Worm (Caenorhabditis elegans) whole organism, L2 larva: ENCODE measurements around the gene Y60A9.3.
A peak's percentile ranks its signal among the peaks of the same experiment; 100 is the strongest.

Experiments used
- C34F6.9 ChIP-seq: fragments of 150-350 bp; optimal IDR thresholded peaks from 2 replicates; lab custom pipeline; 2014; ENCODE audit warnings: missing biosample characterization, missing genetic modification characterization
- F13H6.1 ChIP-seq: sonication (generic microtip); optimal IDR thresholded peaks from 2 replicates; lab custom pipeline; 2016; ENCODE audit warnings: missing genetic modification characterization, missing compliant biosample characterization
- R02D3.7 ChIP-seq: fragments of 150-350 bp; optimal IDR thresholded peaks from 2 replicates; lab custom pipeline; 2014; ENCODE audit warnings: missing biosample characterization, missing genetic modification characterization
- Y55F3AM.14 ChIP-seq: fragments of 200-800 bp; sonication (Bioruptor generic); optimal IDR thresholded peaks from 2 replicates; lab custom pipeline; 2018; ENCODE audit warnings: mild to moderate bottlenecking, missing genetic modification characterization, missing compliant biosample characterization
- ZK546.5 ChIP-seq: sonication (generic microtip); optimal IDR thresholded peaks from 2 replicates; lab custom pipeline; 2017; ENCODE audit warnings: missing biosample characterization, missing genetic modification characterization
- alr-1 ChIP-seq: fragments of 150-350 bp; optimal IDR thresholded peaks from 2 replicates; lab custom pipeline; 2014; ENCODE audit warnings: missing biosample characterization, missing genetic modification characterization
- aly-2 ChIP-seq: fragments of 150-350 bp; optimal IDR thresholded peaks from 2 replicates; lab custom pipeline; 2014; ENCODE audit warnings: missing biosample characterization, missing genetic modification characterization
- ama-1 ChIP-seq: fragments of 150-350 bp; optimal IDR thresholded peaks from 2 replicates; lab custom pipeline; 2018; ENCODE audit warnings: inconsistent platforms
- blmp-1 ChIP-seq: sonication (generic microtip); optimal IDR thresholded peaks from 2 replicates; lab custom pipeline; 2017; ENCODE audit warnings: missing genetic modification characterization, mild to moderate bottlenecking, missing compliant biosample characterization, antibody characterized with exemption, moderate library complexity; ENCODE audit not compliant: insufficient read depth
- ceh-82 ChIP-seq: fragments of 150-350 bp; optimal IDR thresholded peaks from 2 replicates; lab custom pipeline; 2014; ENCODE audit warnings: missing biosample characterization, missing genetic modification characterization
- crh-2 ChIP-seq: sonication (generic microtip); optimal IDR thresholded peaks from 2 replicates; lab custom pipeline; 2017; ENCODE audit warnings: missing biosample characterization, missing genetic modification characterization
- dmd-4 ChIP-seq: sonication (generic microtip); optimal IDR thresholded peaks from 2 replicates; lab custom pipeline; 2017; ENCODE audit warnings: missing biosample characterization, missing genetic modification characterization
- egl-27 ChIP-seq: sonication (generic microtip); optimal IDR thresholded peaks from 3 replicates; lab custom pipeline; 2017; ENCODE audit warnings: missing biosample characterization, missing genetic modification reagents, missing genetic modification characterization
- elt-1 ChIP-seq: fragments of 150-350 bp; optimal IDR thresholded peaks from 2 replicates; lab custom pipeline; 2014; ENCODE audit warnings: missing biosample characterization, missing genetic modification characterization
- gmeb-1 ChIP-seq: fragments of 150-350 bp; optimal IDR thresholded peaks from 2 replicates; lab custom pipeline; 2014; ENCODE audit warnings: missing biosample characterization, missing genetic modification characterization
- lin-11 ChIP-seq: fragments of 150-350 bp; sonication (generic microtip); optimal IDR thresholded peaks from 2 replicates; lab custom pipeline; 2014; ENCODE audit warnings: missing biosample characterization, missing genetic modification characterization, inconsistent platforms, mixed read lengths
- lin-39 ChIP-seq: fragments of 150-350 bp; optimal IDR thresholded peaks from 2 replicates; lab custom pipeline; 2014; ENCODE audit warnings: missing biosample characterization, missing genetic modification reagents, missing genetic modification characterization
- lsy-2 ChIP-seq, 2 experiments: fragments of 150-350 bp in 1 of 2; sonication (generic microtip) in 1 of 2; optimal IDR thresholded peaks; 2 replicates each; lab custom pipeline; 2014 to 2017; ENCODE audit warnings: missing biosample characterization in 2 of 2, missing genetic modification characterization in 2 of 2
- mab-5 ChIP-seq: fragments of 150-350 bp; optimal IDR thresholded peaks from 2 replicates; lab custom pipeline; 2014; ENCODE audit warnings: missing biosample characterization, missing genetic modification characterization
- mdl-1 ChIP-seq, 2 experiments: fragments of 150-350 bp in 1 of 2; sonication (generic microtip) in 1 of 2; optimal IDR thresholded peaks; 2 replicates each; lab custom pipeline; 2017; ENCODE audit warnings: missing biosample characterization in 2 of 2, missing genetic modification characterization in 2 of 2
- nhr-10 ChIP-seq: sonication (generic microtip); optimal IDR thresholded peaks from 2 replicates; lab custom pipeline; 2017; ENCODE audit warnings: missing biosample characterization, missing genetic modification characterization
- nhr-12 ChIP-seq: fragments of 150-350 bp; optimal IDR thresholded peaks from 2 replicates; lab custom pipeline; 2014; ENCODE audit warnings: missing biosample characterization, missing genetic modification characterization
- nhr-21 ChIP-seq: fragments of 150-350 bp; optimal IDR thresholded peaks from 2 replicates; lab custom pipeline; 2014; ENCODE audit warnings: missing biosample characterization, missing genetic modification characterization
- nhr-23 ChIP-seq: fragments of 150-350 bp; optimal IDR thresholded peaks from 2 replicates; lab custom pipeline; 2014; ENCODE audit warnings: missing biosample characterization, missing genetic modification reagents, missing genetic modification characterization
- nhr-237 ChIP-seq: fragments of 150-350 bp; optimal IDR thresholded peaks from 2 replicates; lab custom pipeline; 2014; ENCODE audit warnings: missing biosample characterization, missing genetic modification characterization
- nhr-25 ChIP-seq: fragments of 150-350 bp; sonication (generic microtip); optimal IDR thresholded peaks from 3 replicates; lab custom pipeline; 2014; ENCODE audit warnings: missing biosample characterization, missing genetic modification characterization
- nhr-6 ChIP-seq: fragments of 150-350 bp; optimal IDR thresholded peaks from 2 replicates; lab custom pipeline; 2014; ENCODE audit warnings: missing biosample characterization, missing genetic modification characterization
- nhr-77 ChIP-seq: fragments of 150-350 bp; optimal IDR thresholded peaks from 2 replicates; lab custom pipeline; 2014; ENCODE audit warnings: missing biosample characterization, missing genetic modification characterization
- peb-1 ChIP-seq: fragments of 150-350 bp; optimal IDR thresholded peaks from 2 replicates; lab custom pipeline; 2014; ENCODE audit warnings: missing biosample characterization, missing genetic modification characterization
- sem-4 ChIP-seq: fragments of 150-350 bp; optimal IDR thresholded peaks from 2 replicates; lab custom pipeline; 2014; ENCODE audit warnings: missing biosample characterization, missing genetic modification reagents, missing genetic modification characterization
- skn-1 ChIP-seq: sonication (generic microtip); optimal IDR thresholded peaks from 2 replicates; lab custom pipeline; 2017; ENCODE audit warnings: missing biosample characterization, missing genetic modification characterization
- sma-3 ChIP-seq: sonication (generic microtip); optimal IDR thresholded peaks from 2 replicates; lab custom pipeline; 2016; ENCODE audit warnings: missing genetic modification reagents, missing genetic modification characterization, missing compliant biosample characterization
- sma-9 ChIP-seq, 2 experiments: fragments of 150-350 bp in 1 of 2; sonication (generic microtip) in 1 of 2; optimal IDR thresholded peaks; 2 replicates each; lab custom pipeline; 2014 to 2016; ENCODE audit warnings: missing genetic modification characterization in 2 of 2, mild to moderate bottlenecking in 1 of 2, missing biosample characterization in 1 of 2, missing compliant biosample characterization in 1 of 2, missing genetic modification reagents in 1 of 2, moderate library complexity in 1 of 2
- unc-55 ChIP-seq: fragments of 150-350 bp; sonication (generic microtip); optimal IDR thresholded peaks from 3 replicates; lab custom pipeline; 2014; ENCODE audit warnings: missing biosample characterization, missing genetic modification reagents, missing genetic modification characterization
- ztf-4 ChIP-seq: fragments of 150-350 bp; optimal IDR thresholded peaks from 2 replicates; lab custom pipeline; 2014; ENCODE audit warnings: missing biosample characterization, missing genetic modification characterization

The Y60A9.3 gene

ce11 chrX:14355034-14355433 is 28.0 kb upstream of the Y60A9.3 start:
- TF ChIP-seq nhr-6 (tag; lab: Kevin White, UChicago) (no peak), nhr-77 (no peak), alr-1 (no peak), skn-1 (tag; lab: Kevin White, UChicago) (no peak), sem-4 (tag; lab: Kevin White, UChicago) (no peak), mdl-1 (tag; optimal IDR thresholded peaks at IDR 0.05; lab: Kevin White, UChicago) (no peak), R02D3.7 (tag; lab: Kevin White, UChicago) (no peak), lin-11 (tag; lab: Kevin White, UChicago) (no peak), lin-39 (tag; lab: Kevin White, UChicago) (no peak), nhr-10 (tag; lab: Kevin White, UChicago) (no peak), ztf-4 (tag; lab: Kevin White, UChicago) (no peak), nhr-25 (tag; lab: Kevin White, UChicago) (no peak), gmeb-1 (tag; lab: Kevin White, UChicago) (no peak), sma-3 (GFP tag; lab: Kevin White, UChicago) (no peak), mab-5 (tag; lab: Kevin White, UChicago) (no peak)

- TF ChIP-seq nhr-237 (tag; lab: Kevin White, UChicago), result no peak
- peak; percentile 43 for TF ChIP-seq egl-27 (tag; lab: Kevin White, UChicago)
- peak in 1 of 2 experiments; percentile 46 for TF ChIP-seq lsy-2 (tag; optimal IDR thresholded peaks at IDR 0.05; lab: Kevin White, UChicago)
- no peak for TF ChIP-seq ZK546.5 (tag; lab: Kevin White, UChicago)
- TF ChIP-seq F13H6.1 (tag; lab: Kevin White, UChicago), result peak; percentile 38
- TF ChIP-seq blmp-1 (tag; lab: Kevin White, UChicago), result no peak
- peak; percentile 47 for TF ChIP-seq C34F6.9 (tag; lab: Kevin White, UChicago)
- TF ChIP-seq sma-9 (GFP tag; optimal IDR thresholded peaks at IDR 0.05; lab: Kevin White, UChicago), result peak; percentile 75
- no peak for TF ChIP-seq sma-9 (tag; optimal IDR thresholded peaks at IDR 0.05; lab: Kevin White, UChicago)
- peak; percentile 17 for TF ChIP-seq crh-2 (tag; lab: Kevin White, UChicago)
Observed at ce11 chrX:14356683-14357287, 26.3 kb upstream of the Y60A9.3 start.

ce11 chrX:14359571-14359970 is 23.5 kb upstream of the Y60A9.3 start:
- TF ChIP-seq nhr-21 (no peak), sma-9 (GFP tag; optimal IDR thresholded peaks at IDR 0.05; lab: Kevin White, UChicago) (no peak), sma-9 (tag; optimal IDR thresholded peaks at IDR 0.05; lab: Kevin White, UChicago) (no peak), dmd-4 (no peak), unc-55 (no peak), R02D3.7 (tag; lab: Kevin White, UChicago) (no peak), ceh-82 (tag; lab: Kevin White, UChicago) (no peak), nhr-25 (tag; lab: Kevin White, UChicago) (no peak), ZK546.5 (tag; lab: Kevin White, UChicago) (no peak), mab-5 (tag; lab: Kevin White, UChicago) (no peak), peb-1 (no peak), nhr-12 (tag; lab: Kevin White, UChicago) (no peak), sma-3 (GFP tag; lab: Kevin White, UChicago) (no peak), aly-2 (no peak), lin-39 (tag; lab: Kevin White, UChicago) (no peak), elt-1 (tag; lab: Kevin White, UChicago) (no peak), nhr-237 (tag; lab: Kevin White, UChicago) (no peak), skn-1 (tag; lab: Kevin White, UChicago) (no peak), egl-27 (tag; lab: Kevin White, UChicago) (no peak), F13H6.1 (tag; lab: Kevin White, UChicago) (no peak)

DNA sequence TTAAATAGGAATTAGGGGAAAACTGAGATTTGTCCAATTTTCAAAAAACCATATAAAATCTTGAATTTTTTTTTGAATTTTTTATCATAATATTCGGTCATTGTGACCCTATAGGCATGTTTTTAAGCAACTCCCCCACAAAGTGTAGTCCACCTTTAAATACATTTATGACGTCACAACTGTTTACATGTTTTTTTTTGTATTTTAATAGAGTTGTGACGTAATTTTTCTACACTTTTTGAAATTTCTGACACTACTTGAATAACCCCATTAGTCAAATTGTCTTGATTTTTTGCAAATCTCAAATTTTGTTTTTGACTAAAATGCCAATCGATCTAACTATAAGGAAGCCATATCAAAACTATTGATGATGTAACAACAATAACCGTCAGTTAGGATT is 17.0 kb upstream of the Y60A9.3 start:
- TF ChIP-seq F13H6.1 (tag; lab: Kevin White, UChicago) (no peak), blmp-1 (tag; lab: Kevin White, UChicago) (no peak), nhr-12 (tag; lab: Kevin White, UChicago) (no peak), ztf-4 (tag; lab: Kevin White, UChicago) (no peak), peb-1 (no peak), sma-9 (GFP tag; optimal IDR thresholded peaks at IDR 0.05; lab: Kevin White, UChicago) (no peak), sma-9 (tag; optimal IDR thresholded peaks at IDR 0.05; lab: Kevin White, UChicago) (no peak), Y55F3AM.14 (GFP tag; lab: Kevin White, UChicago) (no peak), ama-1 (lab: Kevin White, UChicago) (no peak), nhr-23 (tag; lab: Kevin White, UChicago) (no peak)
